Fruit fly (Drosophila melanogaster) whole organism, prepupa: ENCODE results near the gene Cpr97Eb.

ENCODE experiments used
- CG10631 ChIP-seq: fragments of 200-800 bp; sonication (Bioruptor generic); optimal IDR thresholded peaks from 2 replicates; lab custom pipeline; 2016; ENCODE audit warnings: missing biosample characterization, missing genetic modification characterization
- CG3032 ChIP-seq: fragments of 200-800 bp; optimal IDR thresholded peaks from 2 replicates; lab custom pipeline; 2019; ENCODE audit warnings: missing biosample characterization, mild to moderate bottlenecking, missing genetic modification characterization, moderate library complexity
- CG4318 ChIP-seq: fragments of 200-800 bp; sonication (Bioruptor generic); optimal IDR thresholded peaks from 3 replicates; lab custom pipeline; 2017; ENCODE audit warnings: missing biosample characterization, mild to moderate bottlenecking, missing genetic modification characterization
- CG6163 ChIP-seq: fragments of 200-800 bp; sonication (Bioruptor generic); IDR thresholded peaks from 3 replicates; pipeline ENCODE4 v1.3.6; 2022; ENCODE audit warnings: missing biosample characterization, missing genetic modification characterization
- CG8119 ChIP-seq: fragments of 200-800 bp; sonication (Bioruptor generic); IDR thresholded peaks from 3 replicates; pipeline ENCODE4 v1.3.6; 2022; ENCODE audit warnings: missing biosample characterization, missing genetic modification characterization
- CG8319 ChIP-seq: fragments of 200-800 bp; sonication (Bioruptor generic); optimal IDR thresholded peaks from 3 replicates; lab custom pipeline; 2016; ENCODE audit warnings: missing biosample characterization, missing genetic modification characterization
- CG8632 ChIP-seq: fragments of 200-800 bp; sonication (Bioruptor generic); optimal IDR thresholded peaks from 3 replicates; lab custom pipeline; 2016; ENCODE audit warnings: missing biosample characterization, missing genetic modification characterization
- Lpt ChIP-seq: fragments of 200-800 bp; sonication (Bioruptor generic); optimal IDR thresholded peaks from 3 replicates; lab custom pipeline; 2016; ENCODE audit warnings: missing biosample characterization, missing genetic modification characterization
- Met ChIP-seq: fragments of 200-800 bp; sonication (Bioruptor generic); optimal IDR thresholded peaks from 3 replicates; lab custom pipeline; 2016; ENCODE audit warnings: missing biosample characterization, missing genetic modification characterization
- lz ChIP-seq: fragments of 200-800 bp; sonication (Bioruptor generic); optimal IDR thresholded peaks from 3 replicates; lab custom pipeline; 2016; ENCODE audit warnings: missing biosample characterization, missing genetic modification characterization
- vri ChIP-seq: fragments of 200-800 bp; sonication (Bioruptor generic); optimal IDR thresholded peaks from 3 replicates; lab custom pipeline; 2016; ENCODE audit warnings: missing biosample characterization, mild to moderate bottlenecking, missing genetic modification characterization

dm6 chr3R:27061916-27062315, 29.0 kb downstream of the Cpr97Eb start, which contains the start of gene CG34292:
- no peak for TF ChIP-seq CG8119 (GFP tag; lab: Robert Waterston, UW)
- no peak for TF ChIP-seq Lpt (GFP tag; lab: Kevin White, UChicago)
- TF ChIP-seq CG8319 (GFP tag; lab: Kevin White, UChicago), result no peak
- TF ChIP-seq Met (GFP tag; lab: Kevin White, UChicago), result no peak
- no peak for TF ChIP-seq CG3032
- TF ChIP-seq CG6163 (GFP tag; lab: Robert Waterston, UW), result no peak
- no peak for TF ChIP-seq CG10631
- no peak for TF ChIP-seq lz (GFP tag; lab: Kevin White, UChicago)
- TF ChIP-seq vri (GFP tag; lab: Kevin White, UChicago), result no peak
- TF ChIP-seq CG4318 (GFP tag; lab: Kevin White, UChicago), result no peak
- TF ChIP-seq CG8632 (GFP tag; lab: Kevin White, UChicago), result no peak
